Worm (Caenorhabditis elegans): ENCODE data around the gene Y51H7C.10.

DNA sequence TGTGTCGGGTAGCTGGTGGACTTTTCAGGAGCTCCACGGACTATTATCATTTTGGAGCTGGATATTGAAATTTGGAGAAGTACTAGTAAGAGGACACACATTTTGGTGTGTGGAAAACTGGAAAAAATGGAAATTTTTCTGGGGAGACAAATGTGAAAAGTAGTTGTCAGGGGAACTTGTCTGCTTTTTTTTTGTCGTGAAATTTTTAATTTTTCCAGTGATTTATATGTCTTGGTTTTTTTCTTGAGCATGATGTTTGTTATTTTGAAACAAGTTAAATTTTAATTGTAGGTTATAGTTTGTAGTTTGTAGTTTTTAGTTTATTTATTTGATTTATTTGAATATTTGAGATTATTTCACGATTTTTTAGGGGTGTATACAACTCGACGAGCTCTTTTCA is 38.3 kb downstream of the Y51H7C.10 start, which contains the start of gene F54D12.7:
- TF ChIP-seq nfya-1 (tag; optimal IDR thresholded peaks at IDR 0.05) (no peak), pha-4 (tag; optimal IDR thresholded peaks at IDR 0.05) (no peak), fkh-10 (GFP tag; optimal IDR thresholded peaks at IDR 0.05) (no peak), ceh-34 (tag; optimal IDR thresholded peaks at IDR 0.05) (no peak), pag-3 (tag; optimal IDR thresholded peaks at IDR 0.05; ENCODE audit: borderline replicate concordance) (no peak), ceh-9 (tag; optimal IDR thresholded peaks at IDR 0.05) (no peak), unc-86 (tag; optimal IDR thresholded peaks at IDR 0.05) (no peak), tbx-7 (tag; optimal IDR thresholded peaks at IDR 0.05) (no peak), pat-9 (tag; optimal IDR thresholded peaks at IDR 0.05) (no peak), unc-55 (GFP tag; optimal IDR thresholded peaks at IDR 0.05) (no peak), lin-11 (tag; optimal IDR thresholded peaks at IDR 0.05) (no peak), hlh-6 (tag; optimal IDR thresholded peaks at IDR 0.05) (no peak), nhr-11 (tag; optimal IDR thresholded peaks at IDR 0.05) (no peak)

All from whole organism, late embryonic.